Fruit fly (Drosophila melanogaster) whole organism, pupa: ENCODE measurements around the gene CG32196.

Source experiments
- CG12605 ChIP-seq: fragments of 200-800 bp; sonication (Bioruptor generic); IDR thresholded peaks from 2 replicates; pipeline ENCODE4 v1.3.6; 2022; ENCODE audit warnings: missing biosample characterization, missing genetic modification characterization
- CG13204 ChIP-seq: fragments of 200-800 bp; sonication (Bioruptor generic); optimal IDR thresholded peaks from 2 replicates; lab custom pipeline; 2018; ENCODE audit warnings: missing biosample characterization, mild to moderate bottlenecking, missing genetic modification characterization, moderate library complexity
- CG15710 ChIP-seq: fragments of 200-800 bp; sonication (Bioruptor generic); optimal IDR thresholded peaks from 2 replicates; lab custom pipeline; 2018; ENCODE audit warnings: missing biosample characterization, mild to moderate bottlenecking, missing genetic modification characterization, moderate library complexity
- CG17806 ChIP-seq: fragments of 200-800 bp; sonication (Bioruptor generic); optimal IDR thresholded peaks from 2 replicates; lab custom pipeline; 2018; ENCODE audit warnings: missing biosample characterization, mild to moderate bottlenecking, missing genetic modification characterization, moderate library complexity
- CG32121 ChIP-seq: fragments of 200-800 bp; sonication (Bioruptor generic); IDR thresholded peaks from 2 replicates; pipeline ENCODE4 v1.3.6; 2022; ENCODE audit warnings: missing biosample characterization, missing genetic modification characterization
- CG34367 ChIP-seq: fragments of 200-800 bp; sonication (Bioruptor generic); optimal IDR thresholded peaks from 2 replicates; lab custom pipeline; 2018; ENCODE audit warnings: missing biosample characterization, mild to moderate bottlenecking, missing genetic modification characterization
- CG8159 ChIP-seq: fragments of 200-800 bp; sonication (Bioruptor generic); optimal IDR thresholded peaks from 3 replicates; lab custom pipeline; 2018; ENCODE audit warnings: missing biosample characterization, mild to moderate bottlenecking, missing genetic modification characterization, moderate library complexity
- CG8301 ChIP-seq: fragments of 200-800 bp; sonication (Bioruptor generic); optimal IDR thresholded peaks from 2 replicates; lab custom pipeline; 2018; ENCODE audit warnings: missing biosample characterization, mild to moderate bottlenecking, missing genetic modification characterization
- CG9948 ChIP-seq: fragments of 200-800 bp; sonication (Bioruptor generic); optimal IDR thresholded peaks from 2 replicates; lab custom pipeline; 2018; ENCODE audit warnings: missing biosample characterization, mild to moderate bottlenecking, missing genetic modification characterization, moderate library complexity
- EcR ChIP-seq: fragments of 200-800 bp; sonication (Bioruptor generic); optimal IDR thresholded peaks from 3 replicates; lab custom pipeline; 2019; ENCODE audit warnings: missing biosample characterization, missing genetic modification characterization, mild to moderate bottlenecking, moderate library complexity, missing genetic modification reagents
- Ets98B ChIP-seq: fragments of 200-800 bp; sonication (Bioruptor generic); IDR thresholded peaks from 2 replicates; pipeline ENCODE4 v1.3.6; 2022; ENCODE audit warnings: missing biosample characterization, missing genetic modification characterization
- Snoo ChIP-seq: fragments of 200-800 bp; sonication (Bioruptor generic); optimal IDR thresholded peaks from 3 replicates; lab custom pipeline; 2017; ENCODE audit warnings: missing biosample characterization, mild to moderate bottlenecking, missing genetic modification characterization, inconsistent platforms
- fd96Ca ChIP-seq: fragments of 200-800 bp; sonication (Bioruptor generic); IDR thresholded peaks from 3 replicates; pipeline ENCODE4 v1.3.6; 2022; ENCODE audit warnings: missing biosample characterization, missing genetic modification characterization
- rn ChIP-seq: fragments of 200-800 bp; sonication (Bioruptor generic); IDR thresholded peaks from 2 replicates; pipeline ENCODE4 v1.3.6; 2022; ENCODE audit warnings: missing biosample characterization, missing genetic modification characterization

dm6 chr3L:18425288-18425687, 35.5 kb downstream of the CG32196 start:
- peak; percentile 23 for TF ChIP-seq CG15710 (tag; lab: Kevin White, UChicago)
- TF ChIP-seq CG8301 (tag; lab: Kevin White, UChicago) = no peak
- no peak for TF ChIP-seq rn (GFP tag; lab: Robert Waterston, UW)
- TF ChIP-seq Snoo (tag; lab: Kevin White, UChicago) = no peak
- peak; percentile 1 for TF ChIP-seq CG8159 (tag; lab: Kevin White, UChicago)
- TF ChIP-seq Ets98B (GFP tag; lab: Robert Waterston, UW) = no peak
- no peak for TF ChIP-seq CG34367 (tag; lab: Kevin White, UChicago)
- TF ChIP-seq CG13204 (GFP tag; lab: Kevin White, UChicago) = no peak
- TF ChIP-seq EcR (GFP tag; lab: Kevin White, UChicago) = no peak
- peak; percentile 16 for TF ChIP-seq CG17806 (tag; lab: Kevin White, UChicago)
- no peak for TF ChIP-seq CG12605 (GFP tag; lab: Robert Waterston, UW)
- TF ChIP-seq CG32121 = no peak
- TF ChIP-seq CG9948 (tag; lab: Kevin White, UChicago) = no peak
- TF ChIP-seq fd96Ca (GFP tag; lab: Robert Waterston, UW) = no peak
